Worm (Caenorhabditis elegans): Measurements from ENCODE around the gene syx-3.

The syx-3 gene

ce11 chrX:5400524-5400923, 51.6 kb downstream of the syx-3 start, which contains the start of gene scav-1:
Gene scav-1 (minus strand): TSS chrX:5400584.
- TF ChIP-seq unc-62 (GFP tag; optimal IDR thresholded peaks at IDR 0.05) (no peak), snpc-4 (tag; optimal IDR thresholded peaks at IDR 0.05) (no peak), sem-2 (GFP tag; optimal IDR thresholded peaks at IDR 0.05) (no peak), sptf-1 (tag; optimal IDR thresholded peaks at IDR 0.05) (no peak), lin-13 (tag; optimal IDR thresholded peaks at IDR 0.05) (no peak), ceh-39 (tag; optimal IDR thresholded peaks at IDR 0.05) (no peak)
